Fruit fly (Drosophila melanogaster): ENCODE results near the gene CG32971.

Gene CG32971

dm6 chr2L:14268622-14269021 lies 6.0 kb upstream of the CG32971 start:
- TF ChIP-seq CG32121 (GFP tag; IDR thresholded peaks at IDR 0.05), result no peak
- TF ChIP-seq rn (GFP tag; IDR thresholded peaks at IDR 0.05), result no peak
- TF ChIP-seq CG13204 (GFP tag; optimal IDR thresholded peaks at IDR 0.05), result no peak
- peak; percentile 64 for TF ChIP-seq EcR (GFP tag; optimal IDR thresholded peaks at IDR 0.05)
- TF ChIP-seq CG8301 (tag; optimal IDR thresholded peaks at IDR 0.05), result no peak
- no peak for TF ChIP-seq Pif1A (GFP tag; optimal IDR thresholded peaks at IDR 0.05)
- TF ChIP-seq Snoo (tag; optimal IDR thresholded peaks at IDR 0.05), result no peak

DNA sequence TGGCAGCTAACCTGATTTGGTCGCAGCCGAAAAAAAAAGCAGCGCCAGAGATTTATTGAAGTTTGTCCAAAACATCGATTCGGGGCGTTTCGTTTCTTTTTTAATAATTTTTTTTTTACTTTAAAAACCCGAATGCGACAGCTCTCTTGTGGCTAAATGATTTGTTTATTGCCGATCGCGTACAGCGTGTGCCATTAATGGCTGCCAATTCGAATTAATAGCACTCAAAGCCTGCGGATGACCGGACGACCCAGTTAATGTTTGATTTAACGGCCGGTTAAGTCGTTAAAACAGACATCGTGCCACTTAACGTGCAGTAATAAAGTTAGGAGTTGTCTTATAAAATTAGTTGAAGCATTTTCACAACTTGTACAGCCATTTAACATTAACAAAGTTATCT lies 3.2 kb upstream of the CG32971 start:
- no peak for TF ChIP-seq gl (tag; optimal IDR thresholded peaks at IDR 0.05)
- no peak for TF ChIP-seq CG12605 (GFP tag; IDR thresholded peaks at IDR 0.05)
- TF ChIP-seq D1 (tag; optimal IDR thresholded peaks at IDR 0.05), result no peak
- TF ChIP-seq rn (GFP tag; IDR thresholded peaks at IDR 0.05), result no peak
- TF ChIP-seq CG8301 (tag; optimal IDR thresholded peaks at IDR 0.05), result no peak
- no peak for TF ChIP-seq CG17806 (tag; optimal IDR thresholded peaks at IDR 0.05)
- no peak for TF ChIP-seq CG14655 (GFP tag; optimal IDR thresholded peaks at IDR 0.05)
- no peak for TF ChIP-seq CG32121 (GFP tag; IDR thresholded peaks at IDR 0.05)
- TF ChIP-seq CG15710 (tag; optimal IDR thresholded peaks at IDR 0.05), result no peak
- no peak for TF ChIP-seq Ets98B (GFP tag; IDR thresholded peaks at IDR 0.05)
- TF ChIP-seq Pif1B (GFP tag; optimal IDR thresholded peaks at IDR 0.05), result no peak
- TF ChIP-seq CG13204 (GFP tag; optimal IDR thresholded peaks at IDR 0.05), result no peak
- TF ChIP-seq EcR (GFP tag; optimal IDR thresholded peaks at IDR 0.05), result no peak
- no peak for TF ChIP-seq CG34367 (tag; optimal IDR thresholded peaks at IDR 0.05)
- no peak for TF ChIP-seq CG4496 (GFP tag; IDR thresholded peaks at IDR 0.05)
- no peak for TF ChIP-seq fd96Ca (GFP tag; IDR thresholded peaks at IDR 0.05)

dm6 chr2L:14273540-14273939 lies 1.1 kb upstream of the CG32971 start:
- TF ChIP-seq CG13204 (GFP tag; optimal IDR thresholded peaks at IDR 0.05) (no peak), EcR (GFP tag; optimal IDR thresholded peaks at IDR 0.05) (no peak), CG15710 (tag; optimal IDR thresholded peaks at IDR 0.05) (no peak)

dm6 chr2L:14280772-14281171 lies 6.2 kb downstream of the CG32971 start:
- TF ChIP-seq CG10348 (GFP tag; IDR thresholded peaks at IDR 0.05) (no peak), Ets98B (GFP tag; IDR thresholded peaks at IDR 0.05) (no peak), CG9948 (tag; optimal IDR thresholded peaks at IDR 0.05) (no peak), CG13204 (GFP tag; optimal IDR thresholded peaks at IDR 0.05) (no peak), CG4496 (GFP tag; IDR thresholded peaks at IDR 0.05) (no peak), rn (GFP tag; IDR thresholded peaks at IDR 0.05) (no peak), CG15710 (tag; optimal IDR thresholded peaks at IDR 0.05) (no peak), CG34367 (tag; optimal IDR thresholded peaks at IDR 0.05) (no peak), D1 (tag; optimal IDR thresholded peaks at IDR 0.05) (no peak), CG12605 (GFP tag; IDR thresholded peaks at IDR 0.05) (no peak), CG14655 (GFP tag; optimal IDR thresholded peaks at IDR 0.05) (no peak), CG17806 (tag; optimal IDR thresholded peaks at IDR 0.05) (no peak), Pif1B (GFP tag; optimal IDR thresholded peaks at IDR 0.05) (no peak), Snoo (tag; optimal IDR thresholded peaks at IDR 0.05) (no peak), CG8301 (tag; optimal IDR thresholded peaks at IDR 0.05) (no peak)

dm6 chr2L:14284636-14285035 lies 10.0 kb downstream of the CG32971 start:
- TF ChIP-seq rn (GFP tag; IDR thresholded peaks at IDR 0.05) (no peak), CG17806 (tag; optimal IDR thresholded peaks at IDR 0.05) (no peak), CG4496 (GFP tag; IDR thresholded peaks at IDR 0.05) (0 out of 3 replicates have a peak, but pooled peaks have one; percentile 13), CG9948 (tag; optimal IDR thresholded peaks at IDR 0.05) (no peak)

DNA sequence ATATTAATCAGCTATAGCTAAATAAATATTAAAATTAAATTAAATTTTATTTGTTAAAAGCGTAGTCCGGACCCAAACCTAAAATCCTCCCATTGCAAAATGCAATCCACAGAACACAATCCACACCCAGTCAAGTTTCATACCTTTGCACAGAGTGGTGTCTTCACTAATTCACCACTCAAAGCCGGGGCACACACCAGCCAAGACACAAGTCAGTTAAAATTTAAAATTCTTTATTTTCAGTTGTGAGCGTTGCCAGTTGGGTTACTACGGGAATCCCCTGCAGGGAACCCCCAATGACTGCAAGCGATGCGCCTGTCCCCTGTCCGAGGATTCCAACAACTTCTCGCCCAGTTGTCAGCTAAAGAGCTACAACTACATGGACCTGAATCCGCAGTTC lies 13.3 kb downstream of the CG32971 start:
- TF ChIP-seq CG15710 (tag; optimal IDR thresholded peaks at IDR 0.05) (no peak), fd96Ca (GFP tag; IDR thresholded peaks at IDR 0.05) (no peak), D1 (tag; optimal IDR thresholded peaks at IDR 0.05) (peak; percentile 40), Snoo (tag; optimal IDR thresholded peaks at IDR 0.05) (no peak)

DNA sequence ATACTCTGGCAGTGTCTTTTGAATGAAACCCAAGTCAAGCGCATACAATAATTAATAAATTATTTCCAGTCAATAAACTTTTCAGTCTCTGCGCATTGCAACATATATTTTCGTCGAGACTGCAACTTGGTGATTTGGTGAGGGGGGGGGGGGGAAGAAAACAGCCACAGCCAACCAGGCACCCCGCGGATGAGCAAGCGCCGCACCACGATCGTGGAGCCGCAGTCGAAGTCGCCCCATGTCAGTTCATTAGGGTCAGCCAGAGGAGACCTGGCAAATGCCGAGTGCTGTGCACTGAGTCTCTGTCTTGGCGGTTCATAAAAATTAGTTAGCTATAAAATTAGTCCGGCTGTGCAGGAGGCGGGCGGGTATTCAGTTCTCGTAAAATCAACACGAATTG lies 18.1 kb downstream of the CG32971 start:
- no peak for TF ChIP-seq CG9948 (tag; optimal IDR thresholded peaks at IDR 0.05)
- no peak for TF ChIP-seq CG15710 (tag; optimal IDR thresholded peaks at IDR 0.05)
- no peak for TF ChIP-seq CG10348 (GFP tag; IDR thresholded peaks at IDR 0.05)
- TF ChIP-seq CG12605 (GFP tag; IDR thresholded peaks at IDR 0.05), result no peak
- TF ChIP-seq D1 (tag; optimal IDR thresholded peaks at IDR 0.05), result no peak
- no peak for TF ChIP-seq CG4496 (GFP tag; IDR thresholded peaks at IDR 0.05)
- TF ChIP-seq gl (tag; optimal IDR thresholded peaks at IDR 0.05), result no peak
- no peak for TF ChIP-seq CG14655 (GFP tag; optimal IDR thresholded peaks at IDR 0.05)
- TF ChIP-seq fd96Ca (GFP tag; IDR thresholded peaks at IDR 0.05), result no peak
- no peak for TF ChIP-seq Ets98B (GFP tag; IDR thresholded peaks at IDR 0.05)

- TF ChIP-seq CG8159 (tag; optimal IDR thresholded peaks at IDR 0.05), result no peak
- no peak for TF ChIP-seq D1 (tag; optimal IDR thresholded peaks at IDR 0.05)
- TF ChIP-seq gl (tag; optimal IDR thresholded peaks at IDR 0.05), result no peak
- TF ChIP-seq CG13204 (GFP tag; optimal IDR thresholded peaks at IDR 0.05), result no peak
- no peak for TF ChIP-seq CG8301 (tag; optimal IDR thresholded peaks at IDR 0.05)
- TF ChIP-seq Snoo (tag; optimal IDR thresholded peaks at IDR 0.05), result no peak
- TF ChIP-seq Ets98B (GFP tag; IDR thresholded peaks at IDR 0.05), result no peak
- TF ChIP-seq CG12605 (GFP tag; IDR thresholded peaks at IDR 0.05), result no peak
- TF ChIP-seq CG9948 (tag; optimal IDR thresholded peaks at IDR 0.05), result no peak
- no peak for TF ChIP-seq CG32121 (GFP tag; IDR thresholded peaks at IDR 0.05)
- TF ChIP-seq CG10348 (GFP tag; IDR thresholded peaks at IDR 0.05), result no peak
- TF ChIP-seq EcR (GFP tag; optimal IDR thresholded peaks at IDR 0.05), result no peak
- no peak for TF ChIP-seq CG15710 (tag; optimal IDR thresholded peaks at IDR 0.05)
- TF ChIP-seq CG17806 (tag; optimal IDR thresholded peaks at IDR 0.05), result no peak
- no peak for TF ChIP-seq CG34367 (tag; optimal IDR thresholded peaks at IDR 0.05)
- no peak for TF ChIP-seq CG14655 (GFP tag; optimal IDR thresholded peaks at IDR 0.05)
- TF ChIP-seq CG4496 (GFP tag; IDR thresholded peaks at IDR 0.05), result no peak
Observed at dm6 chr2L:14293917-14294316, 19.3 kb downstream of the CG32971 start.

All from whole organism, pupa.